Worm (Caenorhabditis elegans) whole organism, mixed stage, embryonic: ENCODE measurements around the gene rab-21.

Source experiments
- ceh-43 ChIP-seq: fragments of 200-800 bp; sonication (Bioruptor generic); optimal IDR thresholded peaks from 2 replicates; lab custom pipeline; 2018; ENCODE audit warnings: mild to moderate bottlenecking, missing genetic modification characterization, moderate library complexity, missing compliant biosample characterization
- cnd-1 ChIP-seq: fragments of 200-800 bp; sonication (Bioruptor generic); optimal IDR thresholded peaks from 2 replicates; lab custom pipeline; 2018; ENCODE audit warnings: mild to moderate bottlenecking, missing genetic modification characterization, missing compliant biosample characterization
- drap-1 ChIP-seq: fragments of 200-800 bp; sonication (Bioruptor generic); optimal IDR thresholded peaks from 3 replicates; lab custom pipeline; 2018; ENCODE audit warnings: mild to moderate bottlenecking, missing genetic modification characterization, missing compliant biosample characterization
- mab-5 ChIP-seq: fragments of 150-350 bp; optimal IDR thresholded peaks from 2 replicates; lab custom pipeline; 2014; ENCODE audit warnings: missing biosample characterization, missing genetic modification characterization
- nhr-76 ChIP-seq: sonication (generic microtip); optimal IDR thresholded peaks from 2 replicates; lab custom pipeline; 2017; ENCODE audit warnings: missing biosample characterization, missing genetic modification characterization
- tbx-8 ChIP-seq: fragments of 200-800 bp; sonication (Bioruptor generic); optimal IDR thresholded peaks from 2 replicates; lab custom pipeline; 2018; ENCODE audit warnings: mild to moderate bottlenecking, missing genetic modification characterization, moderate library complexity, missing compliant biosample characterization
- unc-62 ChIP-seq: fragments of 150-350 bp; optimal IDR thresholded peaks from 2 replicates; lab custom pipeline; 2014; ENCODE audit warnings: missing biosample characterization, missing genetic modification reagents, missing genetic modification characterization
- ztf-11 ChIP-seq: fragments of 150-350 bp; optimal IDR thresholded peaks from 2 replicates; lab custom pipeline; 2014; ENCODE audit warnings: missing biosample characterization, missing genetic modification characterization

- TF ChIP-seq drap-1, result no peak
- no peak for TF ChIP-seq ceh-43
- no peak for TF ChIP-seq ztf-11 (tag; lab: Kevin White, UChicago)
- no peak for TF ChIP-seq nhr-76
- no peak for TF ChIP-seq unc-62 (GFP tag; lab: Kevin White, UChicago)
- no peak for TF ChIP-seq cnd-1 (tag; lab: Kevin White, UChicago)
- TF ChIP-seq mab-5 (tag; lab: Kevin White, UChicago), result no peak
- TF ChIP-seq tbx-8 (GFP tag; lab: Kevin White, UChicago), result no peak
Measured at ce11 chrII:8691344-8691960, 23.4 kb downstream of the rab-21 start, which contains the start of gene C34C6.3.
